Worm (Caenorhabditis elegans) whole organism, L2 larva: ENCODE data around the gene elb-1.

Experiments used
- C34F6.9 ChIP-seq: fragments of 150-350 bp; optimal IDR thresholded peaks from 2 replicates; lab custom pipeline; 2014; ENCODE audit warnings: missing biosample characterization, missing genetic modification characterization
- Y55F3AM.14 ChIP-seq: fragments of 200-800 bp; sonication (Bioruptor generic); optimal IDR thresholded peaks from 2 replicates; lab custom pipeline; 2018; ENCODE audit warnings: mild to moderate bottlenecking, missing genetic modification characterization, missing compliant biosample characterization
- alr-1 ChIP-seq: fragments of 150-350 bp; optimal IDR thresholded peaks from 2 replicates; lab custom pipeline; 2014; ENCODE audit warnings: missing biosample characterization, missing genetic modification characterization
- ama-1 ChIP-seq: fragments of 150-350 bp; optimal IDR thresholded peaks from 2 replicates; lab custom pipeline; 2018; ENCODE audit warnings: inconsistent platforms
- ceh-82 ChIP-seq: fragments of 150-350 bp; optimal IDR thresholded peaks from 2 replicates; lab custom pipeline; 2014; ENCODE audit warnings: missing biosample characterization, missing genetic modification characterization
- lsy-2 ChIP-seq, 2 experiments: fragments of 150-350 bp in 1 of 2; sonication (generic microtip) in 1 of 2; optimal IDR thresholded peaks; 2 replicates each; lab custom pipeline; 2014 to 2017; ENCODE audit warnings: missing biosample characterization in 2 of 2, missing genetic modification characterization in 2 of 2
- mdl-1 ChIP-seq, 2 experiments: fragments of 150-350 bp in 1 of 2; sonication (generic microtip) in 1 of 2; optimal IDR thresholded peaks; 2 replicates each; lab custom pipeline; 2017; ENCODE audit warnings: missing biosample characterization in 2 of 2, missing genetic modification characterization in 2 of 2
- unc-39 ChIP-seq: fragments of 150-350 bp; optimal IDR thresholded peaks from 2 replicates; lab custom pipeline; 2014; ENCODE audit warnings: missing biosample characterization, missing genetic modification characterization
- ztf-4 ChIP-seq: fragments of 150-350 bp; optimal IDR thresholded peaks from 2 replicates; lab custom pipeline; 2014; ENCODE audit warnings: missing biosample characterization, missing genetic modification characterization

ce11 chrIII:11704377-11704978 is 14.8 kb downstream of the elb-1 start:
- no peak for TF ChIP-seq Y55F3AM.14 (GFP tag; lab: Kevin White, UChicago)
- TF ChIP-seq ceh-82 (tag; lab: Kevin White, UChicago): no peak
- no peak for TF ChIP-seq lsy-2 (tag; optimal IDR thresholded peaks at IDR 0.05; lab: Kevin White, UChicago)
- no peak for TF ChIP-seq C34F6.9 (tag; lab: Kevin White, UChicago)
- TF ChIP-seq ama-1 (lab: Kevin White, UChicago): no peak
- TF ChIP-seq alr-1 (tag; lab: Kevin White, UChicago): no peak
- TF ChIP-seq mdl-1 (tag; optimal IDR thresholded peaks at IDR 0.05; lab: Kevin White, UChicago): no peak
- TF ChIP-seq ztf-4 (tag; lab: Kevin White, UChicago): no peak
- no peak for TF ChIP-seq unc-39 (tag; lab: Kevin White, UChicago)
